Fruit fly (Drosophila melanogaster) whole organism, wandering third instar larva: ENCODE data around the gene CG31251.

Source experiments
- Abd-B ChIP-seq: fragments of >200 bp; optimal IDR thresholded peaks from 2 replicates; lab custom pipeline; 2017; ENCODE audit warnings: missing biosample characterization, missing genetic modification characterization
- CG32264 ChIP-seq: fragments of 200-800 bp; sonication (Bioruptor generic); optimal IDR thresholded peaks from 2 replicates; lab custom pipeline; 2016; ENCODE audit warnings: missing biosample characterization, missing genetic modification characterization
- CG9705 ChIP-seq: fragments of 200-800 bp; sonication (Bioruptor generic); optimal IDR thresholded peaks from 2 replicates; lab custom pipeline; 2018; ENCODE audit warnings: missing biosample characterization, mild to moderate bottlenecking, missing genetic modification characterization
- CrebA ChIP-seq: fragments of 200-800 bp; sonication (Bioruptor generic); optimal IDR thresholded peaks from 2 replicates; lab custom pipeline; 2016; ENCODE audit warnings: missing biosample characterization, mild to moderate bottlenecking, missing genetic modification characterization, borderline replicate concordance
- Dfd ChIP-seq: fragments of >200 bp; optimal IDR thresholded peaks from 2 replicates; lab custom pipeline; 2017; ENCODE audit warnings: missing biosample characterization, missing genetic modification characterization
- GATAd ChIP-seq: sonication (Bioruptor generic); optimal IDR thresholded peaks from 2 replicates; lab custom pipeline; 2016; ENCODE audit warnings: missing biosample characterization, missing genetic modification characterization
- HLH106 ChIP-seq: fragments of 200-800 bp; optimal IDR thresholded peaks from 3 replicates; lab custom pipeline; 2019; ENCODE audit warnings: missing biosample characterization, mild to moderate bottlenecking, missing genetic modification characterization, moderate library complexity
- Hnf4 ChIP-seq: fragments of 200-800 bp; sonication (Bioruptor generic); optimal IDR thresholded peaks from 2 replicates; lab custom pipeline; 2016; ENCODE audit warnings: missing biosample characterization, mild to moderate bottlenecking, missing genetic modification characterization
- Hr83 ChIP-seq: fragments of 200-300 bp; sonication (Bioruptor generic); optimal IDR thresholded peaks from 2 replicates; lab custom pipeline; 2016; ENCODE audit warnings: missing biosample characterization, mild to moderate bottlenecking, missing genetic modification characterization, moderate library complexity; ENCODE audit not compliant: poor library complexity, severe bottlenecking
- Jra ChIP-seq: sonication (Bioruptor generic); optimal IDR thresholded peaks from 2 replicates; lab custom pipeline; 2016; ENCODE audit warnings: missing biosample characterization, missing genetic modification characterization
- Mio ChIP-seq: sonication (Bioruptor generic); optimal IDR thresholded peaks from 2 replicates; lab custom pipeline; 2016; ENCODE audit warnings: missing biosample characterization, missing genetic modification characterization
- Myc ChIP-seq: fragments of >200 bp; optimal IDR thresholded peaks from 2 replicates; lab custom pipeline; 2017
- Vsx2 ChIP-seq: fragments of 200-300, 225-300 bp; sonication (Bioruptor generic); optimal IDR thresholded peaks from 2 replicates; lab custom pipeline; 2018; ENCODE audit warnings: missing biosample characterization, missing genetic modification characterization; ENCODE audit not compliant: partially characterized antibody
- br ChIP-seq: fragments of 200-800 bp; sonication (Bioruptor generic); optimal IDR thresholded peaks from 2 replicates; lab custom pipeline; 2016; ENCODE audit warnings: missing biosample characterization, missing genetic modification characterization
- brk ChIP-seq: fragments of 200-800 bp; sonication (Bioruptor generic); optimal IDR thresholded peaks from 2 replicates; lab custom pipeline; 2016; ENCODE audit warnings: missing biosample characterization, mild to moderate bottlenecking, missing genetic modification characterization
- dl ChIP-seq, 2 experiments: fragments of 175-275, 200-275 bp in 1 of 2; fragments of 200-275 bp in 1 of 2; sonication (Bioruptor generic); optimal IDR thresholded peaks; lab custom pipeline; 2018; ENCODE audit warnings: mild to moderate bottlenecking in 2 of 2, missing biosample characterization in 2 of 2, missing genetic modification characterization in 2 of 2, moderate library complexity in 2 of 2; ENCODE audit not compliant: partially characterized antibody in 2 of 2, insufficient read depth in 1 of 2
- dmrt93B ChIP-seq: fragments of 200-800 bp; sonication (Bioruptor generic); optimal IDR thresholded peaks from 2 replicates; lab custom pipeline; 2018; ENCODE audit warnings: missing biosample characterization, mild to moderate bottlenecking, missing genetic modification characterization
- dsf ChIP-seq: sonication (Bioruptor generic); optimal IDR thresholded peaks from 2 replicates; lab custom pipeline; 2016; ENCODE audit warnings: missing biosample characterization, missing genetic modification characterization, borderline replicate concordance
- ey ChIP-seq: fragments of 200-800 bp; sonication (Bioruptor generic); optimal IDR thresholded peaks from 2 replicates; lab custom pipeline; 2016; ENCODE audit warnings: missing biosample characterization, missing genetic modification characterization
- foxo ChIP-seq, 2 experiments: fragments of 200-800 bp; sonication (Bioruptor generic); optimal IDR thresholded peaks; 2 replicates in 1 of 2; 3 replicates in 1 of 2; lab custom pipeline; 2016 to 2017; ENCODE audit warnings: missing biosample characterization in 2 of 2, missing genetic modification characterization in 2 of 2
- h ChIP-seq: fragments of 200-800 bp; sonication (Bioruptor generic); optimal IDR thresholded peaks from 3 replicates; lab custom pipeline; 2016; ENCODE audit warnings: missing biosample characterization, mild to moderate bottlenecking, missing genetic modification characterization
- lola ChIP-seq: fragments of >200 bp; optimal IDR thresholded peaks from 2 replicates; lab custom pipeline; 2017; ENCODE audit warnings: missing biosample characterization, missing genetic modification characterization
- pan ChIP-seq: fragments of >200 bp; optimal IDR thresholded peaks from 2 replicates; lab custom pipeline; 2017
- rgr ChIP-seq: fragments of 200-800 bp; sonication (Bioruptor generic); optimal IDR thresholded peaks from 3 replicates; lab custom pipeline; 2016; ENCODE audit warnings: missing biosample characterization, mild to moderate bottlenecking, missing genetic modification characterization
- sage ChIP-seq: fragments of 200-800 bp; sonication (Bioruptor generic); optimal IDR thresholded peaks from 2 replicates; lab custom pipeline; 2016; ENCODE audit warnings: missing biosample characterization, mild to moderate bottlenecking, missing genetic modification characterization
- sv ChIP-seq: fragments of 200-800 bp; sonication (Bioruptor generic); optimal IDR thresholded peaks from 3 replicates; lab custom pipeline; 2016; ENCODE audit warnings: missing biosample characterization, missing genetic modification characterization
- tai ChIP-seq: sonication (Bioruptor generic); optimal IDR thresholded peaks from 2 replicates; lab custom pipeline; 2016; ENCODE audit warnings: missing biosample characterization, missing genetic modification characterization
- woc ChIP-seq: sonication (Bioruptor generic); optimal IDR thresholded peaks from 2 replicates; lab custom pipeline; 2016; ENCODE audit warnings: missing biosample characterization, mild to moderate bottlenecking, missing genetic modification characterization

Gene CG31251

dm6 chr3R:17666061-17666796 lies 18.5 kb downstream of the CG31251 start:
- TF ChIP-seq dl (GFP tag; optimal IDR thresholded peaks at IDR 0.05; lab: Kevin White, UChicago; ENCODE audit: insufficient read depth in 1 of 2, partially characterized antibody in 2 of 2) (peak in 1 of 2 experiments; percentile 14), CrebA (GFP tag; lab: Kevin White, UChicago) (no peak)

dm6 chr3R:17656923-17657322 lies 27.8 kb downstream of the CG31251 start:
- no peak for TF ChIP-seq sage
- no peak for TF ChIP-seq Dfd (GFP tag; lab: Kevin White, UChicago)
- TF ChIP-seq GATAd (GFP tag; lab: Kevin White, UChicago) = no peak
- TF ChIP-seq, all 38 proteins: peak for 0

- TF ChIP-seq CG32264 (GFP tag; lab: Kevin White, UChicago) (no peak), brk (GFP tag; lab: Kevin White, UChicago) (no peak), sage (no peak), br (GFP tag; lab: Kevin White, UChicago) (no peak), Jra (GFP tag; lab: Kevin White, UChicago) (no peak), Hr83 (GFP tag; lab: Kevin White, UChicago) (no peak), dsf (GFP tag; lab: Kevin White, UChicago) (no peak), rgr (GFP tag; lab: Kevin White, UChicago) (no peak)
These were observed 29.7 kb downstream of the CG31251 start for dm6 chr3R:17655040-17655439.

- TF ChIP-seq br (GFP tag; lab: Kevin White, UChicago) = no peak
- no peak for TF ChIP-seq woc
- no peak for TF ChIP-seq lola
- no peak for TF ChIP-seq sage
- TF ChIP-seq ey (GFP tag; lab: Kevin White, UChicago) = no peak
- no peak for TF ChIP-seq Vsx2 (GFP tag; lab: Kevin White, UChicago)
- TF ChIP-seq Mio (GFP tag; lab: Kevin White, UChicago) = no peak
- TF ChIP-seq dl (GFP tag; optimal IDR thresholded peaks at IDR 0.05; lab: Kevin White, UChicago; ENCODE audit: insufficient read depth in 1 of 2, partially characterized antibody in 2 of 2) = no peak
- TF ChIP-seq CG9705 = no peak
- no peak for TF ChIP-seq sv (GFP tag; lab: Kevin White, UChicago)
- no peak for TF ChIP-seq pan (lab: Kevin White, UChicago)
- no peak for TF ChIP-seq Jra (GFP tag; lab: Kevin White, UChicago)
- no peak for TF ChIP-seq Abd-B
- TF ChIP-seq HLH106 (tag; lab: Kevin White, UChicago) = no peak
These were observed 30.8 kb downstream of the CG31251 start for dm6 chr3R:17653879-17654278.

dm6 chr3R:17647444-17647843 lies 37.3 kb downstream of the CG31251 start, which contains the start of gene CG14322:
TSS of gene CG14322 (plus strand) at chr3R:17647679.
- TF ChIP-seq Hnf4 (GFP tag; lab: Kevin White, UChicago) = peak; percentile 29
- TF ChIP-seq woc = peak; percentile 13
- TF ChIP-seq Hr83 (GFP tag; lab: Kevin White, UChicago) = peak; percentile 5
- peak; percentile 4 for TF ChIP-seq Vsx2 (GFP tag; lab: Kevin White, UChicago)
- no peak for TF ChIP-seq br (GFP tag; lab: Kevin White, UChicago)
- no peak for TF ChIP-seq dmrt93B
- TF ChIP-seq tai (GFP tag; lab: Kevin White, UChicago) = peak; percentile 23
- TF ChIP-seq foxo (GFP tag; optimal IDR thresholded peaks at IDR 0.05; lab: Kevin White, UChicago) = peak in 1 of 2 experiments; percentile 38
- TF ChIP-seq, all 38 proteins: peak for 6

dm6 chr3R:17646102-17647050 lies 38.3 kb downstream of the CG31251 start:
- no peak for TF ChIP-seq br (GFP tag; lab: Kevin White, UChicago)
- TF ChIP-seq CrebA (GFP tag; lab: Kevin White, UChicago) = peak; percentile 30
- TF ChIP-seq lola = no peak
- no peak for TF ChIP-seq Dfd (GFP tag; lab: Kevin White, UChicago)
- TF ChIP-seq Myc (lab: Kevin White, UChicago) = peak; percentile 12
- peak; percentile 6 for TF ChIP-seq HLH106 (tag; lab: Kevin White, UChicago)
- peak; percentile 4 for TF ChIP-seq ey (GFP tag; lab: Kevin White, UChicago)
- peak; percentile 52 for TF ChIP-seq woc
- TF ChIP-seq Hnf4 (GFP tag; lab: Kevin White, UChicago) = no peak
- no peak for TF ChIP-seq tai (GFP tag; lab: Kevin White, UChicago)
- TF ChIP-seq h (GFP tag; lab: Kevin White, UChicago) = no peak
